Fruit fly (Drosophila melanogaster) whole organism, adult: ENCODE results near the gene UQCR-C2.
A peak's percentile ranks its signal among the peaks of the same experiment; 100 is the strongest.

ENCODE experiments used
- CG11617 ChIP-seq: fragments of 200-800 bp; sonication (Bioruptor generic); optimal IDR thresholded peaks from 2 replicates; lab custom pipeline; 2017; ENCODE audit warnings: mild to moderate bottlenecking, missing biosample characterization, missing genetic modification reagents, missing genetic modification characterization
- CG12768 ChIP-seq: fragments of 200-800 bp; sonication (Bioruptor generic); optimal IDR thresholded peaks from 2 replicates; lab custom pipeline; 2017; ENCODE audit warnings: missing biosample characterization, missing genetic modification characterization, mild to moderate bottlenecking, moderate library complexity, missing genetic modification reagents
- CG14711 ChIP-seq: fragments of 200-800 bp; sonication (Bioruptor generic); optimal IDR thresholded peaks from 2 replicates; lab custom pipeline; 2018; ENCODE audit warnings: missing biosample characterization, mild to moderate bottlenecking, missing genetic modification characterization, moderate library complexity
- CG33017 ChIP-seq: fragments of 200-800 bp; sonication (Bioruptor generic); optimal IDR thresholded peaks from 2 replicates; lab custom pipeline; 2018; ENCODE audit warnings: missing biosample characterization, mild to moderate bottlenecking, missing genetic modification characterization, moderate library complexity
- CG5204 ChIP-seq: fragments of 200-800 bp; sonication (Bioruptor generic); optimal IDR thresholded peaks from 2 replicates; lab custom pipeline; 2016; ENCODE audit warnings: missing biosample characterization, missing genetic modification characterization
- CG7101 ChIP-seq: fragments of 200-800 bp; sonication (Bioruptor generic); optimal IDR thresholded peaks from 2 replicates; lab custom pipeline; 2018; ENCODE audit warnings: missing biosample characterization, mild to moderate bottlenecking, missing genetic modification characterization, moderate library complexity
- Clk ChIP-seq: fragments of 200-800 bp; sonication (Bioruptor generic); optimal IDR thresholded peaks from 2 replicates; lab custom pipeline; 2017; ENCODE audit warnings: missing biosample characterization, missing genetic modification characterization
- Crg-1 ChIP-seq: fragments of 200-800 bp; sonication (Bioruptor generic); optimal IDR thresholded peaks from 2 replicates; lab custom pipeline; 2016; ENCODE audit warnings: missing biosample characterization, missing genetic modification characterization
- Hr96 ChIP-seq: fragments of 200-800 bp; sonication (Bioruptor generic); optimal IDR thresholded peaks from 2 replicates; lab custom pipeline; 2016; ENCODE audit warnings: missing biosample characterization, missing genetic modification characterization
- bab1 ChIP-seq: fragments of 200-800 bp; sonication (Bioruptor generic); optimal IDR thresholded peaks from 3 replicates; lab custom pipeline; 2019; ENCODE audit warnings: missing biosample characterization, mild to moderate bottlenecking, missing genetic modification characterization, moderate library complexity
- kay ChIP-seq: fragments of 200-800 bp; sonication (Bioruptor generic); peaks from one replicate; lab custom pipeline; 2016; ENCODE audit warnings: missing biosample characterization, missing genetic modification characterization, borderline replicate concordance
- tj ChIP-seq: fragments of 200-800 bp; sonication (Bioruptor generic); optimal IDR thresholded peaks from 3 replicates; lab custom pipeline; 2017; ENCODE audit warnings: missing biosample characterization, mild to moderate bottlenecking, missing genetic modification characterization, moderate library complexity
- toe ChIP-seq: fragments of 200-800 bp; sonication (Bioruptor generic); optimal IDR thresholded peaks from 2 replicates; lab custom pipeline; 2016; ENCODE audit warnings: missing biosample characterization, missing genetic modification characterization

DNA sequence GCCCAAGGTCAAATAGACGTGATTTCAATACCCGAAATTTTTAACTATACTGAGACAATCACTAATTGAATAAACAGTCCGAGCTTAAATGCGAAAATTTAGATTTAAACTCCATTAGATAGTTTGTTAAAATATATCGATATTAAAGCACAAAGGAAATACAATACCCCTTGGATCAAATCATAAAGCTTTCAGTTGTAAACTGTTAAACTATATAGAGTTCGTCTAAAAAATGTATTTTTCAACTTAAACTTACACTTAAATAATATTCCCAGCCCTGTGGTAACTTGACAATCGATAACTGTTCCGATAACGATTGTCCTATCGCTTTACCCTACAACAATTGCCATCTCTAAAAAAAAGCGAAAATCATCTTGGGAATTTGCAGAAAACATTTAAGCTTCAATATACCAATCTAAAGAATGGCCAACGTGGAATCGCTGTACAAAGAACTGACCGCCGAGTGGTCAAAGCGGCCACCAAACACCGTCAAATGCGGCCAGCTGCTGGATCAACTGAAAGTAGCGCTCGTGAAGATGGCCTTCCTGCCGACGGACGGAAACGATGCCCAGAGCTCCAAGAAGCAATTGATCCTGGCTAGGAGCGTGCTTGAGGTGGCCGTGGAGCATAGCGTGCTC lies 1.1 kb upstream of the UQCR-C2 start, which contains the start of gene Rpn12:
- TF ChIP-seq toe (no peak), CG14711 (tag; lab: Kevin White, UChicago) (peak; percentile 49), kay (GFP tag; lab: Kevin White, UChicago) (no peak), Clk (GFP tag; lab: Kevin White, UChicago) (no peak), CG5204 (GFP tag; lab: Kevin White, UChicago) (no peak), Hr96 (no peak), Crg-1 (GFP tag; lab: Kevin White, UChicago) (peak; percentile 16), tj (GFP tag; lab: Kevin White, UChicago) (peak; percentile 33), CG7101 (peak; percentile 62), bab1 (GFP tag; lab: Kevin White, UChicago) (peak; percentile 61), CG11617 (GFP tag; lab: Kevin White, UChicago) (peak; percentile 38), CG12768 (GFP tag; lab: Kevin White, UChicago) (peak; percentile 2), CG33017 (tag; lab: Kevin White, UChicago) (peak; percentile 63)
